Fruit fly (Drosophila melanogaster) whole organism, wandering third instar larva: ENCODE data around the gene CG17839.

Experiments
- CG32264 ChIP-seq: fragments of 200-800 bp; sonication (Bioruptor generic); optimal IDR thresholded peaks from 2 replicates; lab custom pipeline; 2016; ENCODE audit warnings: missing biosample characterization, missing genetic modification characterization
- CrebA ChIP-seq: fragments of 200-800 bp; sonication (Bioruptor generic); optimal IDR thresholded peaks from 2 replicates; lab custom pipeline; 2016; ENCODE audit warnings: missing biosample characterization, mild to moderate bottlenecking, missing genetic modification characterization, borderline replicate concordance
- Myc ChIP-seq: fragments of >200 bp; optimal IDR thresholded peaks from 2 replicates; lab custom pipeline; 2017
- OdsH ChIP-seq: fragments of 200-800 bp; sonication (Bioruptor generic); optimal IDR thresholded peaks from 2 replicates; lab custom pipeline; 2016; ENCODE audit warnings: missing biosample characterization, mild to moderate bottlenecking, missing genetic modification characterization
- h ChIP-seq: fragments of 200-800 bp; sonication (Bioruptor generic); optimal IDR thresholded peaks from 3 replicates; lab custom pipeline; 2016; ENCODE audit warnings: missing biosample characterization, mild to moderate bottlenecking, missing genetic modification characterization
- psq ChIP-seq: fragments of 200-800 bp; sonication (Bioruptor generic); optimal IDR thresholded peaks from 3 replicates; lab custom pipeline; 2017; ENCODE audit warnings: missing biosample characterization, mild to moderate bottlenecking, missing genetic modification characterization, moderate library complexity
- sv ChIP-seq: fragments of 200-800 bp; sonication (Bioruptor generic); optimal IDR thresholded peaks from 3 replicates; lab custom pipeline; 2016; ENCODE audit warnings: missing biosample characterization, missing genetic modification characterization
- usp ChIP-seq: fragments of >200 bp; optimal IDR thresholded peaks from 2 replicates; lab custom pipeline; 2017; ENCODE audit warnings: missing biosample characterization, missing genetic modification characterization

DNA sequence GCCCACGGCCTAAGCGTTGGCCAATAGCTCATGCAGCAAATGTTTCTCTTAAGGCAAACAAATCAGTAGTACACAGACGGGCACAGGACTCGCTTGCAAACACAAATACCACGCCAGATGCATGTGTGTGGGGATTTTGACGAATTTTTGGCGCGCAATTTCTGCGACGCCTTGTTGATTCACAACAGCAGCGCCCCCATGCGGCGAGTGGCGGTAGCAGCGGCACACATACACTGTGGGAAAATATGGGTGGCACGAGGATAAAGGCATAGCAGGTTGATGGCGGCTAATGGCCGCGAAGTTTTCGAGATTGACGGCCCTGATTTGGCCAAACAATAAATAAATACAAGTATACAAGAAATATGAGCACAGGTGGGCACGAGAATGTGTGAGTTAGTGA, 120.7 kb downstream of the CG17839 start:
- TF ChIP-seq CrebA (GFP tag; lab: Kevin White, UChicago): no peak
- TF ChIP-seq usp (GFP tag; lab: Kevin White, UChicago): no peak
- TF ChIP-seq psq: no peak
- TF ChIP-seq h (GFP tag; lab: Kevin White, UChicago): no peak
- no peak for TF ChIP-seq CG32264 (GFP tag; lab: Kevin White, UChicago)
- TF ChIP-seq OdsH (GFP tag; lab: Kevin White, UChicago): no peak
- TF ChIP-seq sv: no peak
- no peak for TF ChIP-seq Myc (lab: Kevin White, UChicago)
